Fruit fly (Drosophila melanogaster) whole organism, embryonic: ENCODE measurements around the gene Mo25.

Source experiments
- Ada2b ChIP-seq: fragments of 200-800 bp; sonication (Bioruptor generic); IDR thresholded peaks from 2 replicates; pipeline ENCODE4 v1.3.6; 2022; ENCODE audit warnings: missing biosample characterization, missing genetic modification characterization
- Blimp-1 ChIP-seq: fragments of 200-800 bp; sonication (Bioruptor generic); optimal IDR thresholded peaks from 3 replicates; lab custom pipeline; 2018; ENCODE audit warnings: missing biosample characterization, missing genetic modification characterization, mild to moderate bottlenecking, moderate library complexity, missing genetic modification reagents
- BtbVII ChIP-seq: fragments of 200-800 bp; sonication (Bioruptor generic); optimal IDR thresholded peaks from 3 replicates; lab custom pipeline; 2017; ENCODE audit warnings: missing biosample characterization, mild to moderate bottlenecking, missing genetic modification characterization
- CG11085 ChIP-seq: fragments of 200-800 bp; sonication (Bioruptor generic); IDR thresholded peaks from 2 replicates; pipeline ENCODE4 v1.3.6; 2022; ENCODE audit warnings: missing biosample characterization, missing genetic modification characterization
- CG13624 ChIP-seq: fragments of 200-800 bp; sonication (Bioruptor generic); optimal IDR thresholded peaks from 2 replicates; lab custom pipeline; 2016; ENCODE audit warnings: missing biosample characterization, missing genetic modification characterization
- CG14050 ChIP-seq: fragments of 200-800 bp; sonication (Bioruptor generic); IDR thresholded peaks from 3 replicates; pipeline ENCODE4 v1.3.6; 2022; ENCODE audit warnings: missing biosample characterization, missing genetic modification characterization
- CG14710 ChIP-seq: fragments of 200-800 bp; sonication (Bioruptor generic); optimal IDR thresholded peaks from 3 replicates; lab custom pipeline; 2019; ENCODE audit warnings: missing biosample characterization, mild to moderate bottlenecking, missing genetic modification characterization, moderate library complexity
- CG1602 ChIP-seq: fragments of 200-800 bp; sonication (Bioruptor generic); optimal IDR thresholded peaks from 3 replicates; lab custom pipeline; 2016; ENCODE audit warnings: missing biosample characterization, missing genetic modification characterization
- CG17385 ChIP-seq: fragments of 200-800 bp; sonication (Bioruptor generic); optimal IDR thresholded peaks from 3 replicates; lab custom pipeline; 2018; ENCODE audit warnings: missing biosample characterization, mild to moderate bottlenecking, missing genetic modification characterization
- CG2116 ChIP-seq: fragments of 200-800 bp; sonication (Bioruptor generic); optimal IDR thresholded peaks from 3 replicates; lab custom pipeline; 2018; ENCODE audit warnings: missing biosample characterization, mild to moderate bottlenecking, missing genetic modification characterization
- CG32767 ChIP-seq: fragments of 200-800 bp; sonication (Bioruptor generic); IDR thresholded peaks from 2 replicates; pipeline ENCODE4 v1.3.6; 2022; ENCODE audit warnings: missing biosample characterization, missing genetic modification characterization
- CG34224 ChIP-seq: fragments of 200-800 bp; sonication (Bioruptor generic); IDR thresholded peaks from 3 replicates; pipeline ENCODE4 v1.3.6; 2022; ENCODE audit warnings: missing biosample characterization, missing genetic modification characterization; ENCODE audit not compliant: partially characterized antibody
- CG4617 ChIP-seq: fragments of 200-800 bp; sonication (Bioruptor generic); optimal IDR thresholded peaks from 3 replicates; lab custom pipeline; 2016; ENCODE audit warnings: missing biosample characterization, missing genetic modification characterization, borderline replicate concordance
- CG4707 ChIP-seq: fragments of 200-800 bp; sonication (Bioruptor generic); optimal IDR thresholded peaks from 2 replicates; lab custom pipeline; 2018; ENCODE audit warnings: missing biosample characterization, mild to moderate bottlenecking, missing genetic modification characterization, moderate library complexity
- CG6254 ChIP-seq: fragments of 200-800 bp; sonication (Bioruptor generic); optimal IDR thresholded peaks from 3 replicates; lab custom pipeline; 2017; ENCODE audit warnings: mild to moderate bottlenecking, missing biosample characterization, missing genetic modification reagents, missing genetic modification characterization
- CG7745 ChIP-seq: fragments of 200-800 bp; sonication (Bioruptor generic); optimal IDR thresholded peaks from 2 replicates; lab custom pipeline; 2018; ENCODE audit warnings: missing biosample characterization, mild to moderate bottlenecking, missing genetic modification characterization, moderate library complexity
- CG7963 ChIP-seq: fragments of 200-800 bp; sonication (Bioruptor generic); IDR thresholded peaks from 3 replicates; pipeline ENCODE4 v1.3.6; 2022; ENCODE audit warnings: missing biosample characterization, missing genetic modification characterization; ENCODE audit not compliant: partially characterized antibody
- CG8478 ChIP-seq: fragments of >200 bp; optimal IDR thresholded peaks from 2 replicates; lab custom pipeline; 2018
- CG8924 ChIP-seq: fragments of 200-800 bp; optimal IDR thresholded peaks from 3 replicates; lab custom pipeline; 2019; ENCODE audit warnings: missing biosample characterization, mild to moderate bottlenecking, missing genetic modification characterization, moderate library complexity
- Camta ChIP-seq: fragments of 200-800 bp; sonication (Bioruptor generic); optimal IDR thresholded peaks from 2 replicates; lab custom pipeline; 2016; ENCODE audit warnings: missing biosample characterization, missing genetic modification characterization
- HLH3B ChIP-seq: fragments of 200-800 bp; sonication (Bioruptor generic); IDR thresholded peaks from 2 replicates; pipeline ENCODE4 v1.3.6; 2022; ENCODE audit warnings: missing biosample characterization, missing genetic modification characterization
- Hand ChIP-seq: fragments of 200-800 bp; sonication (Bioruptor generic); optimal IDR thresholded peaks from 2 replicates; lab custom pipeline; 2017; ENCODE audit warnings: mild to moderate bottlenecking, missing biosample characterization, missing genetic modification reagents, missing genetic modification characterization
- Hmr ChIP-seq: fragments of 200-800 bp; sonication (Bioruptor generic); optimal IDR thresholded peaks from 3 replicates; lab custom pipeline; 2017; ENCODE audit warnings: mild to moderate bottlenecking, missing biosample characterization, missing genetic modification reagents, missing genetic modification characterization
- Hr3 ChIP-seq: fragments of 200-800 bp; sonication (Bioruptor generic); optimal IDR thresholded peaks from 3 replicates; lab custom pipeline; 2016; ENCODE audit warnings: missing biosample characterization, missing genetic modification characterization
- Hr78 ChIP-seq, 2 experiments: fragments of 200-800 bp in 1 of 2; fragments of >200 bp in 1 of 2; sonication (Bioruptor generic) in 1 of 2; optimal IDR thresholded peaks; 2 replicates each; lab custom pipeline; 2017 to 2019; ENCODE audit warnings: missing biosample characterization in 2 of 2, missing genetic modification characterization in 2 of 2, mild to moderate bottlenecking in 1 of 2, moderate library complexity in 1 of 2
- Myb ChIP-seq: fragments of 200-800 bp; sonication (Bioruptor generic); optimal IDR thresholded peaks from 2 replicates; lab custom pipeline; 2016; ENCODE audit warnings: missing biosample characterization, missing genetic modification characterization
- NfI ChIP-seq: fragments of 200-800 bp; sonication (Bioruptor generic); optimal IDR thresholded peaks from 3 replicates; lab custom pipeline; 2018; ENCODE audit warnings: missing biosample characterization, mild to moderate bottlenecking, missing genetic modification characterization, moderate library complexity
- Sry-δ ChIP-seq: fragments of 200-800 bp; sonication (Bioruptor generic); optimal IDR thresholded peaks from 2 replicates; lab custom pipeline; 2016; ENCODE audit warnings: missing biosample characterization, missing genetic modification characterization
- Xbp1 ChIP-seq: fragments of 200-800 bp; sonication (Bioruptor generic); optimal IDR thresholded peaks from 3 replicates; lab custom pipeline; 2016; ENCODE audit warnings: missing biosample characterization, mild to moderate bottlenecking, missing genetic modification characterization
- ase ChIP-seq: fragments of 200-800 bp; sonication (Bioruptor generic); IDR thresholded peaks from 3 replicates; pipeline ENCODE4 v1.3.6; 2022; ENCODE audit warnings: missing biosample characterization, missing genetic modification characterization
- ash1 ChIP-seq: fragments of 200-800 bp; sonication (Bioruptor generic); optimal IDR thresholded peaks from 2 replicates; lab custom pipeline; 2018; ENCODE audit warnings: missing biosample characterization, mild to moderate bottlenecking, missing genetic modification characterization
- chm ChIP-seq: fragments of 200-800 bp; sonication (Bioruptor generic); IDR thresholded peaks from 2 replicates; pipeline ENCODE4 v1.3.6; 2022; ENCODE audit warnings: missing biosample characterization, missing genetic modification characterization
- ci ChIP-seq: fragments of 200-800 bp; sonication (Bioruptor generic); IDR thresholded peaks from 3 replicates; pipeline ENCODE4 v1.3.6; 2022; ENCODE audit warnings: missing biosample characterization, missing genetic modification characterization
- dm ChIP-seq: fragments of 200-800 bp; sonication (Bioruptor generic); optimal IDR thresholded peaks from 3 replicates; lab custom pipeline; 2016; ENCODE audit warnings: missing biosample characterization, missing genetic modification characterization
- grn ChIP-seq: fragments of 200-800 bp; sonication (Bioruptor generic); optimal IDR thresholded peaks from 3 replicates; lab custom pipeline; 2017; ENCODE audit warnings: missing biosample characterization, missing genetic modification characterization
- gt ChIP-seq: fragments of 200-800 bp; sonication (Bioruptor generic); IDR thresholded peaks from 2 replicates; pipeline ENCODE4 v1.3.6; 2022; ENCODE audit warnings: missing biosample characterization, missing genetic modification characterization
- kay ChIP-seq: fragments of 200-800 bp; sonication (Bioruptor generic); optimal IDR thresholded peaks from 2 replicates; lab custom pipeline; 2016; ENCODE audit warnings: missing biosample characterization, missing genetic modification characterization
- luna ChIP-seq: fragments of 200-800 bp; sonication (Bioruptor generic); optimal IDR thresholded peaks from 2 replicates; lab custom pipeline; 2016; ENCODE audit warnings: missing biosample characterization, missing genetic modification characterization
- oc ChIP-seq: fragments of 200-800 bp; sonication (Bioruptor generic); optimal IDR thresholded peaks from 2 replicates; lab custom pipeline; 2018; ENCODE audit warnings: missing biosample characterization, mild to moderate bottlenecking, missing genetic modification characterization, moderate library complexity
- prd ChIP-seq, 3 experiments: fragments of >200 bp in 2 of 3; fragments of 200-800 bp in 1 of 3; sonication (Bioruptor generic) in 1 of 3; optimal IDR thresholded peaks in 2 of 3; IDR thresholded peaks in 1 of 3; 2 replicates in 2 of 3; 3 replicates in 1 of 3; pipeline versions ENCODE4 v1.3.6 to Lab custom; 2017 to 2022; ENCODE audit warnings: missing biosample characterization in 1 of 3, missing genetic modification characterization in 1 of 3
- psq ChIP-seq: fragments of 200-800 bp; sonication (Bioruptor generic); optimal IDR thresholded peaks from 2 replicates; lab custom pipeline; 2017; ENCODE audit warnings: missing biosample characterization, missing genetic modification characterization
- pum ChIP-seq: fragments of 200-800 bp; sonication (Bioruptor generic); optimal IDR thresholded peaks from 2 replicates; lab custom pipeline; 2016; ENCODE audit warnings: missing biosample characterization, missing genetic modification characterization
- scrt ChIP-seq: fragments of 200-800 bp; sonication (Bioruptor generic); optimal IDR thresholded peaks from 2 replicates; lab custom pipeline; 2018; ENCODE audit warnings: missing biosample characterization, mild to moderate bottlenecking, missing genetic modification characterization, moderate library complexity
- sens ChIP-seq: fragments of 200-800 bp; sonication (Bioruptor generic); peaks from one replicate; lab custom pipeline; 2016; ENCODE audit warnings: missing biosample characterization, missing genetic modification characterization
- sim ChIP-seq: fragments of 200-800 bp; sonication (Bioruptor generic); IDR thresholded peaks from 2 replicates; pipeline ENCODE4 v1.3.6; 2022; ENCODE audit warnings: missing biosample characterization, missing genetic modification characterization
- sima ChIP-seq: fragments of 200-800 bp; sonication (Bioruptor generic); optimal IDR thresholded peaks from 2 replicates; lab custom pipeline; 2016; ENCODE audit warnings: missing biosample characterization, missing genetic modification characterization
- tio ChIP-seq: fragments of 200-800 bp; sonication (Bioruptor generic); optimal IDR thresholded peaks from 2 replicates; lab custom pipeline; 2017; ENCODE audit warnings: missing biosample characterization, missing genetic modification characterization, inconsistent platforms
- wek ChIP-seq: fragments of 200-800 bp; sonication (Bioruptor generic); optimal IDR thresholded peaks from 3 replicates; lab custom pipeline; 2018; ENCODE audit warnings: missing biosample characterization, mild to moderate bottlenecking, missing genetic modification characterization, moderate library complexity
- zen2 ChIP-seq: fragments of 200-800 bp; sonication (Bioruptor generic); IDR thresholded peaks from 3 replicates; pipeline ENCODE4 v1.3.6; 2022; ENCODE audit warnings: missing biosample characterization, missing genetic modification characterization; ENCODE audit not compliant: partially characterized antibody

Gene Mo25

dm6 chr3L:16571014-16571738, 44.1 kb downstream of the Mo25 start (continued):
- TF ChIP-seq Hr3 (GFP tag; lab: Kevin White, UChicago), result peak; percentile 42
- TF ChIP-seq sens (GFP tag; lab: Kevin White, UChicago), result peak; percentile 87
- TF ChIP-seq dm (GFP tag; lab: Kevin White, UChicago), result no peak
- no peak for TF ChIP-seq wek (GFP tag; lab: Kevin White, UChicago)
- TF ChIP-seq tio (GFP tag; lab: Kevin White, UChicago), result peak; percentile 35
- TF ChIP-seq BtbVII (GFP tag; lab: Kevin White, UChicago), result peak; percentile 39
- no peak for TF ChIP-seq CG7963
- 0 out of 2 replicates have a peak, but pooled peaks have one; percentile 13 for TF ChIP-seq HLH3B
- TF ChIP-seq ash1, result no peak
- peak; percentile 36 for TF ChIP-seq scrt (GFP tag; lab: Kevin White, UChicago)
- TF ChIP-seq CG13624, result peak; percentile 61
- 0 out of 2 replicates have a peak, but pooled peaks have one; percentile 33 for TF ChIP-seq CG32767 (GFP tag; lab: Robert Waterston, UW)
- TF ChIP-seq CG11085 (GFP tag; lab: Robert Waterston, UW), result no peak
- no peak for TF ChIP-seq prd (optimal IDR thresholded peaks at IDR 0.05; lab: Kevin White, UChicago)
- TF ChIP-seq prd (GFP tag; IDR thresholded peaks at IDR 0.05; lab: Robert Waterston, UW), result peak; percentile 69
- TF ChIP-seq Sry-δ (GFP tag; lab: Kevin White, UChicago), result no peak
- no peak for TF ChIP-seq CG4617 (GFP tag; lab: Kevin White, UChicago)
- peak; percentile 62 for TF ChIP-seq Hmr (GFP tag; lab: Kevin White, UChicago)
- TF ChIP-seq Ada2b (GFP tag; lab: Robert Waterston, UW), result peak; percentile 48
- peak; percentile 46; the same call in 2 of the 3 replicates for TF ChIP-seq CG14050 (GFP tag; lab: Robert Waterston, UW)
- TF ChIP-seq grn (GFP tag; lab: Kevin White, UChicago), result no peak
- peak; percentile 8 for TF ChIP-seq CG14710
- TF ChIP-seq ci (GFP tag; lab: Robert Waterston, UW), result 0 out of 3 replicates have a peak, but pooled peaks have one; percentile 21
- no peak for TF ChIP-seq zen2
- no peak for TF ChIP-seq Hand
- TF ChIP-seq CG2116 (GFP tag; lab: Kevin White, UChicago), result no peak
- TF ChIP-seq Xbp1 (GFP tag; lab: Kevin White, UChicago), result peak; percentile 56
- no peak for TF ChIP-seq CG6254 (GFP tag; lab: Kevin White, UChicago)
- no peak for TF ChIP-seq sima (GFP tag; lab: Kevin White, UChicago)
- TF ChIP-seq Blimp-1 (GFP tag; lab: Kevin White, UChicago), result peak; percentile 51
- peak; percentile 17 for TF ChIP-seq kay (GFP tag; lab: Kevin White, UChicago)
- TF ChIP-seq CG1602 (GFP tag; lab: Kevin White, UChicago), result peak; percentile 36
- TF ChIP-seq CG17385 (GFP tag; lab: Kevin White, UChicago), result peak; percentile 30
- TF ChIP-seq gt (GFP tag; lab: Robert Waterston, UW), result no peak
- TF ChIP-seq oc, result no peak
- TF ChIP-seq Hr78 (GFP tag; optimal IDR thresholded peaks at IDR 0.05; lab: Kevin White, UChicago), result no peak
- TF ChIP-seq Myb (GFP tag; lab: Kevin White, UChicago), result peak; percentile 24
- no peak for TF ChIP-seq luna (GFP tag; lab: Kevin White, UChicago)
- TF ChIP-seq chm (GFP tag; lab: Robert Waterston, UW), result no peak
- TF ChIP-seq CG34224 (GFP tag; lab: Robert Waterston, UW), result no peak
- TF ChIP-seq Camta (GFP tag; lab: Kevin White, UChicago), result peak; percentile 17
- TF ChIP-seq sim (GFP tag; lab: Robert Waterston, UW), result no peak
- peak; percentile 60 for TF ChIP-seq CG8924 (tag; lab: Kevin White, UChicago)
- TF ChIP-seq CG4707 (GFP tag; lab: Kevin White, UChicago), result no peak
- no peak for TF ChIP-seq ase (GFP tag; lab: Robert Waterston, UW)
- TF ChIP-seq CG7745 (tag; lab: Kevin White, UChicago), result no peak
- peak; percentile 42 for TF ChIP-seq NfI
- TF ChIP-seq CG8478, result no peak
- TF ChIP-seq psq (GFP tag; lab: Kevin White, UChicago), result no peak
- peak; percentile 36 for TF ChIP-seq pum (GFP tag; lab: Kevin White, UChicago)
